Fruit fly (Drosophila melanogaster): ENCODE results near the gene CG43133.

- TF ChIP-seq Dll (optimal IDR thresholded peaks at IDR 0.05) (no peak), CG8478 (optimal IDR thresholded peaks at IDR 0.05) (no peak), psq (optimal IDR thresholded peaks at IDR 0.05) (no peak), EcR (GFP tag; optimal IDR thresholded peaks at IDR 0.05) (no peak), usp (GFP tag; optimal IDR thresholded peaks at IDR 0.05) (no peak), pan (optimal IDR thresholded peaks at IDR 0.05) (no peak)
Measured at dm6 chrX:18100146-18100669, 29.8 kb downstream of the CG43133 start.

Measured in whole organism.